Worm (Caenorhabditis elegans): ENCODE data around the gene Y70C5C.1.

Gene Y70C5C.1

ce11 chrV:16672198-16672597, 27.8 kb upstream of the Y70C5C.1 start, which contains the start of gene F14F8.8:
F14F8.8 (minus strand) TSS chrV:16672298.
- TF ChIP-seq rpc-1 (optimal IDR thresholded peaks at IDR 0.05): no peak
- no peak for TF ChIP-seq rpc-1 (tag; optimal IDR thresholded peaks at IDR 0.05)
- TF ChIP-seq Y56A3A.18 (GFP tag; IDR thresholded peaks at IDR 0.05): no peak
- no peak for TF ChIP-seq C06A6.2 (GFP tag; conservative IDR thresholded peaks at IDR 0.05)
- TF ChIP-seq F22D6.2 (tag; optimal IDR thresholded peaks at IDR 0.05): no peak
- no peak for TF ChIP-seq T26A5.8 (tag; optimal IDR thresholded peaks at IDR 0.05)
- TF ChIP-seq attf-5 (GFP tag; optimal IDR thresholded peaks at IDR 0.05): no peak
- no peak for TF ChIP-seq lag-1 (GFP tag; IDR thresholded peaks at IDR 0.05)
- TF ChIP-seq tbp1 (GFP tag; optimal IDR thresholded peaks at IDR 0.05): no peak

- no peak for TF ChIP-seq ceh-58 (GFP tag; IDR thresholded peaks at IDR 0.05)
- no peak for TF ChIP-seq ceh-79 (tag; optimal IDR thresholded peaks at IDR 0.05)
These were observed 25.6 kb upstream of the Y70C5C.1 start for ce11 chrV:16674399-16674798.

- no peak for TF ChIP-seq athp-1 (tag; optimal IDR thresholded peaks at IDR 0.05)
- no peak for TF ChIP-seq F57C9.4 (tag; optimal IDR thresholded peaks at IDR 0.05)
These were observed 24.5 kb upstream of the Y70C5C.1 start, which contains the start of gene srz-1 for ce11 chrV:16675553-16675952. srz-1 (plus strand) TSS chrV:16675853.

ce11 chrV:16679237-16679636, 20.8 kb upstream of the Y70C5C.1 start, which contains the start of gene srz-103:
srz-103 (minus strand) TSS chrV:16679337.
- TF ChIP-seq dpl-1 (GFP tag; optimal IDR thresholded peaks at IDR 0.05) (no peak), T26A5.8 (tag; optimal IDR thresholded peaks at IDR 0.05) (no peak), akir-1 (GFP tag; optimal IDR thresholded peaks at IDR 0.05) (no peak), athp-1 (tag; optimal IDR thresholded peaks at IDR 0.05) (no peak), K12H6.12 (tag; optimal IDR thresholded peaks at IDR 0.05) (no peak), zfh-2 (GFP tag; conservative IDR thresholded peaks at IDR 0.05) (no peak), F39B2.1 (GFP tag; IDR thresholded peaks at IDR 0.05) (no peak), lag-1 (GFP tag; IDR thresholded peaks at IDR 0.05) (no peak), unc-130 (GFP tag; optimal IDR thresholded peaks at IDR 0.05) (no peak), B0336.3 (GFP tag; IDR thresholded peaks at IDR 0.05) (no peak), mel-28 (tag; optimal IDR thresholded peaks at IDR 0.05; ENCODE audit: borderline replicate concordance) (no peak), lsy-27 (tag; optimal IDR thresholded peaks at IDR 0.05; ENCODE audit: borderline replicate concordance, insufficient read depth) (no peak), tlf-1 (GFP tag; optimal IDR thresholded peaks at IDR 0.05) (no peak), hlh-26 (GFP tag; conservative IDR thresholded peaks at IDR 0.05) (no peak)

ce11 chrV:16679981-16680380, 20.0 kb upstream of the Y70C5C.1 start, which contains the start of gene srw-44:
srw-44 (plus strand) TSS chrV:16680281.
- TF ChIP-seq ekl-4 (GFP tag; IDR thresholded peaks at IDR 0.05): no peak

- TF ChIP-seq F57C9.4 (tag; optimal IDR thresholded peaks at IDR 0.05) (no peak), ceh-58 (GFP tag; IDR thresholded peaks at IDR 0.05) (no peak), nfya-2 (GFP tag; IDR thresholded peaks at IDR 0.05) (no peak), mes-4 (tag; optimal IDR thresholded peaks at IDR 0.05) (no peak), F22D6.2 (tag; optimal IDR thresholded peaks at IDR 0.05) (no peak), ceh-40 (GFP tag; IDR thresholded peaks at IDR 0.05) (no peak), madf-8 (GFP tag; conservative IDR thresholded peaks at IDR 0.05) (no peak), nhr-179 (tag; optimal IDR thresholded peaks at IDR 0.05) (no peak), lsl-1 (GFP tag; optimal IDR thresholded peaks at IDR 0.05) (no peak)
These were observed 17.1 kb upstream of the Y70C5C.1 start, which contains the start of gene srw-36 for ce11 chrV:16682886-16683285. srw-36 (plus strand) TSS chrV:16683186.

Data from whole organism, young adult.